Worm (Caenorhabditis elegans): ENCODE measurements around the gene aly-2.

DNA sequence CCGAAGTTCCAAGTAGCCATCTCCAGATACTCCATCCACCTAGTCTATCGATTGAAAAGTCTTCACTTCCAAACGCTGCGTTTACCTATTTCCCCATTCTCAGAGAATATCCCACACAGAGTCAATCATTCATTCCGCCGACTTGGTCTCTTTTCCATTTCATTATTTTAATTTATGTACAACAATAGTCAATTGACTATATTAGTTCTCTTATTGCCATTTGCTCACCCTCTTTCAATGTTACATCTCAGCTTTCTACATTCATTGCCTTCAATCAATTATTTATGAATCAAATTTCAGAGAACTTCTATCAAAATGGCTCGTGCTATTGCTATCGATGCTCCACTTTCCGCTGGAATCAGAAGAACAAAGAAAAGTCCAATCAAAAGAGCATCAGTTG lies 38.6 kb upstream of the aly-2 start, which contains the start of gene aly-1:
- no peak for TF ChIP-seq ztf-11 (tag; optimal IDR thresholded peaks at IDR 0.05)
- no peak for TF ChIP-seq nhr-25 (tag; optimal IDR thresholded peaks at IDR 0.05)
- TF ChIP-seq nhr-237 (tag; optimal IDR thresholded peaks at IDR 0.05) = no peak
- no peak for TF ChIP-seq lin-39 (tag; optimal IDR thresholded peaks at IDR 0.05)
- TF ChIP-seq mbf-1 (tag; optimal IDR thresholded peaks at IDR 0.05) = no peak
- no peak for TF ChIP-seq ZK546.5 (tag; optimal IDR thresholded peaks at IDR 0.05)
- no peak for TF ChIP-seq ztf-4 (tag; optimal IDR thresholded peaks at IDR 0.05)
- TF ChIP-seq nhr-11 (tag; optimal IDR thresholded peaks at IDR 0.05) = no peak
- TF ChIP-seq peb-1 (tag; optimal IDR thresholded peaks at IDR 0.05) = no peak
- TF ChIP-seq unc-39 (tag; optimal IDR thresholded peaks at IDR 0.05) = no peak
- TF ChIP-seq unc-62 (GFP tag; optimal IDR thresholded peaks at IDR 0.05) = no peak
- no peak for TF ChIP-seq ceh-82 (tag; optimal IDR thresholded peaks at IDR 0.05)
- no peak for TF ChIP-seq ama-1 (optimal IDR thresholded peaks at IDR 0.05)
- no peak for TF ChIP-seq blmp-1 (tag; optimal IDR thresholded peaks at IDR 0.05; ENCODE audit: insufficient read depth)
